Worm (Caenorhabditis elegans) whole organism, L3 larva: Measurements from ENCODE around the gene F33G12.3.

Experiments
- R02D3.7 ChIP-seq: fragments of 150-350 bp; optimal IDR thresholded peaks from 2 replicates; lab custom pipeline; 2014; ENCODE audit warnings: missing biosample characterization, missing genetic modification characterization
- ZK546.5 ChIP-seq: sonication (generic microtip); optimal IDR thresholded peaks from 2 replicates; lab custom pipeline; 2017; ENCODE audit warnings: missing biosample characterization, missing genetic modification characterization
- aly-2 ChIP-seq: fragments of 150-350 bp; optimal IDR thresholded peaks from 2 replicates; lab custom pipeline; 2014; ENCODE audit warnings: missing biosample characterization, missing genetic modification characterization
- ama-1 ChIP-seq: fragments of 150-350 bp; optimal IDR thresholded peaks from 2 replicates; lab custom pipeline; 2018
- ceh-16 ChIP-seq: sonication (generic microtip); optimal IDR thresholded peaks from 2 replicates; lab custom pipeline; 2017; ENCODE audit warnings: missing biosample characterization, missing genetic modification characterization
- ceh-28 ChIP-seq: fragments of 150-350 bp; optimal IDR thresholded peaks from 2 replicates; lab custom pipeline; 2014; ENCODE audit warnings: missing biosample characterization, missing genetic modification reagents, missing genetic modification characterization
- ceh-82 ChIP-seq: fragments of 150-350 bp; optimal IDR thresholded peaks from 2 replicates; lab custom pipeline; 2014; ENCODE audit warnings: missing biosample characterization, missing genetic modification characterization
- ceh-9 ChIP-seq: sonication (generic microtip); optimal IDR thresholded peaks from 2 replicates; lab custom pipeline; 2018; ENCODE audit warnings: missing biosample characterization, missing genetic modification characterization
- daf-12 ChIP-seq: fragments of 150-350 bp; optimal IDR thresholded peaks from 2 replicates; lab custom pipeline; 2014; ENCODE audit warnings: missing biosample characterization, missing genetic modification reagents, missing genetic modification characterization
- egl-27 ChIP-seq: sonication (generic microtip); optimal IDR thresholded peaks from 4 replicates; lab custom pipeline; 2017; ENCODE audit warnings: missing biosample characterization, missing genetic modification reagents, missing genetic modification characterization
- egl-5 ChIP-seq: fragments of 150-350 bp; optimal IDR thresholded peaks from 2 replicates; lab custom pipeline; 2017; ENCODE audit warnings: missing biosample characterization, missing genetic modification reagents, missing genetic modification characterization, inconsistent platforms
- elt-1 ChIP-seq: fragments of 150-350 bp; optimal IDR thresholded peaks from 2 replicates; lab custom pipeline; 2014; ENCODE audit warnings: missing biosample characterization, missing genetic modification characterization
- elt-2 ChIP-seq: sonication (generic microtip); optimal IDR thresholded peaks from 2 replicates; lab custom pipeline; 2016; ENCODE audit warnings: missing genetic modification reagents, mild to moderate bottlenecking, missing genetic modification characterization, missing compliant biosample characterization
- elt-3 ChIP-seq, 3 experiments: fragments of 150-350 bp in 1 of 3; sonication (generic microtip) in 2 of 3; optimal IDR thresholded peaks; 2 replicates in 2 of 3; 4 replicates in 1 of 3; lab custom pipeline; 2014 to 2017; ENCODE audit warnings: missing biosample characterization in 3 of 3, missing genetic modification characterization in 3 of 3
- eor-1 ChIP-seq, 2 experiments: fragments of 150-350 bp; optimal IDR thresholded peaks; 2 replicates each; lab custom pipeline; 2014 to 2018; ENCODE audit warnings: missing biosample characterization in 2 of 2, missing genetic modification characterization in 2 of 2
- fkh-10 ChIP-seq: sonication (generic microtip); optimal IDR thresholded peaks from 2 replicates; lab custom pipeline; 2017; ENCODE audit warnings: missing biosample characterization, missing genetic modification reagents, missing genetic modification characterization
- fkh-2 ChIP-seq: fragments of 150-350 bp; optimal IDR thresholded peaks from 2 replicates; lab custom pipeline; 2014; ENCODE audit warnings: missing biosample characterization, missing genetic modification reagents, missing genetic modification characterization
- fos-1 ChIP-seq: fragments of 150-350 bp; optimal IDR thresholded peaks from 2 replicates; lab custom pipeline; 2014; ENCODE audit warnings: missing biosample characterization, missing genetic modification characterization
- hmg-11 ChIP-seq: sonication (generic microtip); optimal IDR thresholded peaks from 2 replicates; lab custom pipeline; 2016; ENCODE audit warnings: missing genetic modification characterization, missing compliant biosample characterization
- jun-1 ChIP-seq: fragments of 150-350 bp; optimal IDR thresholded peaks from 2 replicates; lab custom pipeline; 2014; ENCODE audit warnings: missing biosample characterization, missing genetic modification reagents, missing genetic modification characterization
- lin-15B ChIP-seq: fragments of 150-350 bp; optimal IDR thresholded peaks from 2 replicates; lab custom pipeline; 2014; ENCODE audit warnings: missing biosample characterization, missing genetic modification characterization
- lin-39 ChIP-seq: fragments of 150-350 bp; optimal IDR thresholded peaks from 2 replicates; lab custom pipeline; 2018; ENCODE audit warnings: missing biosample characterization, missing genetic modification reagents, missing genetic modification characterization
- lsy-12 ChIP-seq: sonication (generic microtip); optimal IDR thresholded peaks from 2 replicates; lab custom pipeline; 2016; ENCODE audit warnings: mild to moderate bottlenecking, missing genetic modification characterization, missing compliant biosample characterization
- mdl-1 ChIP-seq: fragments of 150-350 bp; optimal IDR thresholded peaks from 2 replicates; lab custom pipeline; 2014; ENCODE audit warnings: missing biosample characterization, missing genetic modification characterization
- mml-1 ChIP-seq: fragments of 150-350 bp; sonication (generic microtip); optimal IDR thresholded peaks from 3 replicates; lab custom pipeline; 2014; ENCODE audit warnings: missing biosample characterization, missing genetic modification characterization
- nfya-1 ChIP-seq: sonication (generic microtip); optimal IDR thresholded peaks from 2 replicates; lab custom pipeline; 2017; ENCODE audit warnings: missing genetic modification characterization, mild to moderate bottlenecking, missing compliant biosample characterization, antibody characterized with exemption, moderate library complexity; ENCODE audit not compliant: insufficient read depth
- nhr-11 ChIP-seq: fragments of 150-350 bp; optimal IDR thresholded peaks from 2 replicates; lab custom pipeline; 2014; ENCODE audit warnings: missing biosample characterization, missing genetic modification characterization
- nhr-12 ChIP-seq: fragments of 150-350 bp; optimal IDR thresholded peaks from 2 replicates; lab custom pipeline; 2014; ENCODE audit warnings: missing biosample characterization, missing genetic modification characterization
- nhr-23 ChIP-seq: fragments of 150-350 bp; optimal IDR thresholded peaks from 2 replicates; lab custom pipeline; 2014; ENCODE audit warnings: missing biosample characterization, missing genetic modification reagents, missing genetic modification characterization
- nhr-237 ChIP-seq: fragments of 150-350 bp; optimal IDR thresholded peaks from 2 replicates; lab custom pipeline; 2014; ENCODE audit warnings: missing biosample characterization, missing genetic modification characterization
- nhr-25 ChIP-seq: sonication (generic microtip); optimal IDR thresholded peaks from 2 replicates; lab custom pipeline; 2017; ENCODE audit warnings: missing biosample characterization, missing genetic modification characterization
- nhr-28 ChIP-seq: fragments of 150-350 bp; optimal IDR thresholded peaks from 2 replicates; lab custom pipeline; 2014; ENCODE audit warnings: missing biosample characterization, missing genetic modification characterization
- nhr-43 ChIP-seq: sonication (generic microtip); optimal IDR thresholded peaks from 2 replicates; lab custom pipeline; 2016; ENCODE audit warnings: mild to moderate bottlenecking, missing genetic modification characterization, missing compliant biosample characterization; ENCODE audit not compliant: poor library complexity, severe bottlenecking
- nhr-67 ChIP-seq: fragments of 150-350 bp; optimal IDR thresholded peaks from 2 replicates; lab custom pipeline; 2014; ENCODE audit warnings: missing biosample characterization, missing genetic modification characterization
- nhr-76 ChIP-seq: fragments of 150-350 bp; sonication (generic microtip); optimal IDR thresholded peaks from 5 replicates; lab custom pipeline; 2014; ENCODE audit warnings: missing biosample characterization, missing genetic modification characterization
- nhr-77 ChIP-seq: fragments of 150-350 bp; optimal IDR thresholded peaks from 2 replicates; lab custom pipeline; 2014; ENCODE audit warnings: missing biosample characterization, missing genetic modification characterization
- pha-4 ChIP-seq: fragments of 150-350 bp; optimal IDR thresholded peaks from 2 replicates; lab custom pipeline; 2014; ENCODE audit warnings: missing biosample characterization, missing genetic modification reagents, missing genetic modification characterization
- pqm-1 ChIP-seq: fragments of 150-350 bp; optimal IDR thresholded peaks from 2 replicates; lab custom pipeline; 2017; ENCODE audit warnings: missing biosample characterization, missing genetic modification characterization, inconsistent platforms
- sea-2 ChIP-seq: fragments of 150-350 bp; sonication (generic microtip); optimal IDR thresholded peaks from 4 replicates; lab custom pipeline; 2014; ENCODE audit warnings: missing biosample characterization, missing genetic modification reagents, missing genetic modification characterization
- skn-1 ChIP-seq: fragments of 150-350 bp; optimal IDR thresholded peaks from 2 replicates; lab custom pipeline; 2014; ENCODE audit warnings: missing biosample characterization, missing genetic modification characterization
- snpc-4 ChIP-seq: fragments of 150-350 bp; optimal IDR thresholded peaks from 2 replicates; lab custom pipeline; 2014; ENCODE audit warnings: missing biosample characterization, missing genetic modification characterization
- tbx-2 ChIP-seq: sonication (generic microtip); optimal IDR thresholded peaks from 2 replicates; lab custom pipeline; 2016; ENCODE audit warnings: mild to moderate bottlenecking, missing genetic modification characterization, missing compliant biosample characterization
- unc-39 ChIP-seq: sonication (generic microtip); optimal IDR thresholded peaks from 4 replicates; lab custom pipeline; 2017; ENCODE audit warnings: missing biosample characterization, missing genetic modification characterization
- unc-62 ChIP-seq: fragments of 150-350 bp; sonication (generic microtip); optimal IDR thresholded peaks from 4 replicates; lab custom pipeline; 2014; ENCODE audit warnings: missing biosample characterization, missing genetic modification reagents, missing genetic modification characterization
- zag-1 ChIP-seq: fragments of 150-350 bp; optimal IDR thresholded peaks from 2 replicates; lab custom pipeline; 2014; ENCODE audit warnings: missing biosample characterization, missing genetic modification characterization
- ztf-11 ChIP-seq: fragments of 150-350 bp; optimal IDR thresholded peaks from 2 replicates; lab custom pipeline; 2014; ENCODE audit warnings: missing biosample characterization, missing genetic modification characterization
- ztf-4 ChIP-seq: fragments of 150-350 bp; optimal IDR thresholded peaks from 2 replicates; lab custom pipeline; 2014; ENCODE audit warnings: missing biosample characterization, missing genetic modification characterization

F33G12.3 gene

ce11 chrII:5055129-5055666, 21.4 kb upstream of the F33G12.3 start, which contains the start of the genes ify-1 and rpl-22:
ify-1 (minus strand) TSS chrII:5055179.
rpl-22 (plus strand) TSS chrII:5055616.
- peak; percentile 96 for TF ChIP-seq lin-39 (tag; lab: Kevin White, UChicago)
- peak; percentile 37 for TF ChIP-seq ZK546.5 (tag; lab: Kevin White, UChicago)
- no peak for TF ChIP-seq nhr-12 (tag; lab: Kevin White, UChicago)
- peak; percentile 99 for TF ChIP-seq nfya-1 (tag; lab: Kevin White, UChicago)
- no peak for TF ChIP-seq mml-1 (tag; lab: Kevin White, UChicago)
- no peak for TF ChIP-seq sea-2 (GFP tag; lab: Kevin White, UChicago)
- no peak for TF ChIP-seq daf-12 (tag; lab: Kevin White, UChicago)
- TF ChIP-seq nhr-76 = peak; percentile 11
- peak; percentile 91 for TF ChIP-seq pqm-1 (tag; lab: Kevin White, UChicago)
- TF ChIP-seq fkh-2 (tag; lab: Kevin White, UChicago) = no peak
- TF ChIP-seq lin-15B = peak; percentile 98
- TF ChIP-seq mdl-1 (tag; lab: Kevin White, UChicago) = no peak
- TF ChIP-seq ama-1 (lab: Kevin White, UChicago) = peak; percentile 90
- TF ChIP-seq ceh-82 (tag; lab: Kevin White, UChicago) = peak; percentile 48
- TF ChIP-seq unc-39 (tag; lab: Kevin White, UChicago) = no peak
- peak; percentile 94 for TF ChIP-seq egl-5
- TF ChIP-seq ceh-9 (tag; lab: Kevin White, UChicago) = no peak
- no peak for TF ChIP-seq nhr-28 (tag; lab: Kevin White, UChicago)
- no peak for TF ChIP-seq aly-2 (tag; lab: Kevin White, UChicago)
- peak; percentile 58 for TF ChIP-seq unc-62 (GFP tag; lab: Kevin White, UChicago)
- peak; percentile 77 for TF ChIP-seq jun-1 (tag; lab: Kevin White, UChicago)
- TF ChIP-seq pha-4 (tag; lab: Kevin White, UChicago) = peak; percentile 99
- no peak for TF ChIP-seq nhr-67 (tag; lab: Kevin White, UChicago)
- TF ChIP-seq ceh-28 (tag; lab: Kevin White, UChicago) = peak; percentile 89
- TF ChIP-seq ztf-11 (tag; lab: Kevin White, UChicago) = no peak
- peak; percentile 94 for TF ChIP-seq nhr-43 (tag; lab: Kevin White, UChicago)
- peak; percentile 99 for TF ChIP-seq nhr-25 (tag; lab: Kevin White, UChicago)
- TF ChIP-seq eor-1 (tag; optimal IDR thresholded peaks at IDR 0.05; lab: Kevin White, UChicago) = no peak
- peak; percentile 96 for TF ChIP-seq snpc-4 (tag; lab: Kevin White, UChicago)
- TF ChIP-seq hmg-11 (tag; lab: Kevin White, UChicago) = peak; percentile 86
- TF ChIP-seq ztf-4 (tag; lab: Kevin White, UChicago) = peak; percentile 67
- TF ChIP-seq elt-2 (tag; lab: Kevin White, UChicago) = peak; percentile 98
- no peak for TF ChIP-seq ceh-16 (tag; lab: Kevin White, UChicago)
- peak; percentile 57 for TF ChIP-seq tbx-2 (tag; lab: Kevin White, UChicago)
- peak; percentile 13 for TF ChIP-seq nhr-77
- no peak for TF ChIP-seq nhr-237 (tag; lab: Kevin White, UChicago)
- TF ChIP-seq nhr-23 (tag; lab: Kevin White, UChicago) = peak; percentile 98
- TF ChIP-seq nhr-11 (tag; lab: Kevin White, UChicago) = peak; percentile 82
- peak; percentile 53 for TF ChIP-seq fkh-10
- TF ChIP-seq elt-1 (tag; lab: Kevin White, UChicago) = peak; percentile 47
- peak; percentile 78 for TF ChIP-seq lsy-12
- peak; percentile 84 for TF ChIP-seq R02D3.7 (tag; lab: Kevin White, UChicago)
- TF ChIP-seq fos-1 (tag; lab: Kevin White, UChicago) = no peak
- peak; percentile 91 for TF ChIP-seq skn-1 (tag; lab: Kevin White, UChicago)
- TF ChIP-seq zag-1 (tag; lab: Kevin White, UChicago) = no peak
- TF ChIP-seq egl-27 (tag; lab: Kevin White, UChicago) = no peak
- TF ChIP-seq elt-3 (tag; optimal IDR thresholded peaks at IDR 0.05; lab: Kevin White, UChicago) = no peak
